Worm (Caenorhabditis elegans) whole organism, midembryonic: ENCODE results near the gene jmjd-1.2.

Source experiments
- T22C8.4 ChIP-seq: fragments of 200-800 bp; sonication (Bioruptor generic); IDR thresholded peaks from 2 replicates; pipeline ENCODE4 v1.3.6; 2022; ENCODE audit warnings: missing genetic modification characterization, missing compliant biosample characterization
- cog-1 ChIP-seq: sonication (generic microtip); optimal IDR thresholded peaks from 2 replicates; lab custom pipeline; 2016; ENCODE audit warnings: missing genetic modification characterization, missing compliant biosample characterization
- flt-1 ChIP-seq: fragments of 200-800 bp; sonication (Bioruptor generic); IDR thresholded peaks from 2 replicates; pipeline ENCODE4 v1.3.6; 2022; ENCODE audit warnings: missing genetic modification characterization, missing compliant biosample characterization
- klf-2 ChIP-seq: fragments of 200-800 bp; sonication (Bioruptor generic); conservative IDR thresholded peaks from 2 replicates; pipeline ENCODE4 v1.3.6; 2022; ENCODE audit warnings: missing genetic modification reagents, missing genetic modification characterization, missing compliant biosample characterization
- med-1 ChIP-seq: sonication (generic microtip); optimal IDR thresholded peaks from 2 replicates; lab custom pipeline; 2017; ENCODE audit warnings: missing genetic modification characterization, mild to moderate bottlenecking, missing compliant biosample characterization, antibody characterized with exemption, missing genetic modification reagents; ENCODE audit not compliant: insufficient read depth
- ref-1 ChIP-seq: fragments of 200-800 bp; sonication (Bioruptor generic); conservative IDR thresholded peaks from 2 replicates; pipeline ENCODE4 v1.3.6; 2022; ENCODE audit warnings: missing genetic modification reagents, missing genetic modification characterization, missing compliant biosample characterization
- tab-1 ChIP-seq: fragments of 200-800 bp; sonication (Bioruptor generic); IDR thresholded peaks from 2 replicates; pipeline ENCODE4 v1.3.6; 2022; ENCODE audit warnings: missing genetic modification characterization, missing compliant biosample characterization
- ztf-23 ChIP-seq: fragments of 200-800 bp; sonication (Bioruptor generic); IDR thresholded peaks from 2 replicates; pipeline ENCODE4 v1.3.6; 2022; ENCODE audit warnings: missing genetic modification reagents, missing genetic modification characterization, missing compliant biosample characterization
- ztf-29 ChIP-seq: fragments of 200-800 bp; sonication (Bioruptor generic); IDR thresholded peaks from 2 replicates; pipeline ENCODE4 v1.3.6; 2022; ENCODE audit warnings: missing genetic modification reagents, missing genetic modification characterization, missing compliant biosample characterization

ce11 chrIV:4613516-4613915, 47.3 kb upstream of the jmjd-1.2 start:
- TF ChIP-seq ztf-23 (GFP tag; lab: Robert Waterston, UW), result no peak
- no peak for TF ChIP-seq klf-2 (GFP tag; lab: Robert Waterston, UW)
- TF ChIP-seq ref-1 (GFP tag; lab: Robert Waterston, UW), result no peak
- TF ChIP-seq T22C8.4 (GFP tag; lab: Robert Waterston, UW), result no peak
- TF ChIP-seq cog-1 (tag; lab: Kevin White, UChicago), result no peak
- TF ChIP-seq med-1 (GFP tag; lab: Kevin White, UChicago), result no peak
- no peak for TF ChIP-seq flt-1 (GFP tag; lab: Robert Waterston, UW)
- TF ChIP-seq tab-1 (GFP tag; lab: Robert Waterston, UW), result no peak
- no peak for TF ChIP-seq ztf-29 (GFP tag; lab: Robert Waterston, UW)
